Worm (Caenorhabditis elegans) whole organism, mixed stage, embryonic: ENCODE measurements around the gene ttn-1.

Experiments used
- bed-3 ChIP-seq: fragments of 200-800 bp; sonication (Bioruptor generic); optimal IDR thresholded peaks from 3 replicates; lab custom pipeline; 2018; ENCODE audit warnings: mild to moderate bottlenecking, missing genetic modification characterization, moderate library complexity, missing compliant biosample characterization
- blmp-1 ChIP-seq: fragments of 150-350 bp; optimal IDR thresholded peaks from 2 replicates; lab custom pipeline; 2014; ENCODE audit warnings: missing biosample characterization, missing genetic modification characterization
- ceh-39 ChIP-seq: fragments of 150-350 bp; optimal IDR thresholded peaks from 2 replicates; lab custom pipeline; 2014; ENCODE audit warnings: missing biosample characterization, missing genetic modification characterization
- ceh-43 ChIP-seq: fragments of 200-800 bp; sonication (Bioruptor generic); optimal IDR thresholded peaks from 2 replicates; lab custom pipeline; 2018; ENCODE audit warnings: mild to moderate bottlenecking, missing genetic modification characterization, moderate library complexity, missing compliant biosample characterization
- ceh-83 ChIP-seq: fragments of 200-800 bp; sonication (Bioruptor generic); optimal IDR thresholded peaks from 2 replicates; lab custom pipeline; 2018; ENCODE audit warnings: mild to moderate bottlenecking, missing genetic modification characterization, missing compliant biosample characterization
- ces-1 ChIP-seq: fragments of 150-350 bp; optimal IDR thresholded peaks from 2 replicates; lab custom pipeline; 2014; ENCODE audit warnings: missing biosample characterization, missing genetic modification reagents, missing genetic modification characterization
- drap-1 ChIP-seq: fragments of 200-800 bp; sonication (Bioruptor generic); optimal IDR thresholded peaks from 3 replicates; lab custom pipeline; 2018; ENCODE audit warnings: mild to moderate bottlenecking, missing genetic modification characterization, missing compliant biosample characterization
- elt-1 ChIP-seq: sonication (generic microtip); optimal IDR thresholded peaks from 2 replicates; lab custom pipeline; 2017; ENCODE audit warnings: missing genetic modification characterization, mild to moderate bottlenecking, missing compliant biosample characterization, antibody characterized with exemption, moderate library complexity, borderline replicate concordance; ENCODE audit not compliant: insufficient read depth
- elt-3 ChIP-seq: fragments of 150-350 bp; optimal IDR thresholded peaks from 2 replicates; lab custom pipeline; 2014; ENCODE audit warnings: missing biosample characterization, missing genetic modification characterization
- flh-1 ChIP-seq: fragments of 200-800 bp; sonication (Bioruptor generic); optimal IDR thresholded peaks from 2 replicates; lab custom pipeline; 2018; ENCODE audit warnings: mild to moderate bottlenecking, missing genetic modification characterization, moderate library complexity, missing compliant biosample characterization
- ham-2 ChIP-seq: fragments of 200-800 bp; sonication (Bioruptor generic); optimal IDR thresholded peaks from 2 replicates; lab custom pipeline; 2018; ENCODE audit warnings: mild to moderate bottlenecking, missing genetic modification characterization, missing compliant biosample characterization
- hlh-1 ChIP-seq: fragments of 150-350 bp; optimal IDR thresholded peaks from 2 replicates; lab custom pipeline; 2014; ENCODE audit warnings: missing biosample characterization, missing genetic modification reagents, missing genetic modification characterization
- lin-13 ChIP-seq: fragments of 150-350 bp; optimal IDR thresholded peaks from 2 replicates; lab custom pipeline; 2014; ENCODE audit warnings: missing biosample characterization, missing genetic modification characterization
- lin-32 ChIP-seq: fragments of 200-800 bp; sonication (Bioruptor generic); optimal IDR thresholded peaks from 2 replicates; lab custom pipeline; 2018; ENCODE audit warnings: mild to moderate bottlenecking, missing genetic modification characterization, missing compliant biosample characterization
- lsy-2 ChIP-seq: fragments of 150-350 bp; optimal IDR thresholded peaks from 2 replicates; lab custom pipeline; 2014; ENCODE audit warnings: missing biosample characterization, missing genetic modification characterization
- mep-1 ChIP-seq: fragments of 150-350 bp; optimal IDR thresholded peaks from 2 replicates; lab custom pipeline; 2017; ENCODE audit warnings: missing biosample characterization, missing genetic modification reagents, missing genetic modification characterization, inconsistent platforms
- mls-2 ChIP-seq: sonication (generic microtip); optimal IDR thresholded peaks from 2 replicates; lab custom pipeline; 2016; ENCODE audit warnings: mild to moderate bottlenecking, missing genetic modification characterization, moderate library complexity, missing compliant biosample characterization
- nhr-12 ChIP-seq: fragments of 150-350 bp; optimal IDR thresholded peaks from 2 replicates; lab custom pipeline; 2014; ENCODE audit warnings: missing biosample characterization, missing genetic modification characterization
- nhr-2 ChIP-seq: fragments of 150-350 bp; optimal IDR thresholded peaks from 2 replicates; lab custom pipeline; 2014; ENCODE audit warnings: missing biosample characterization, missing genetic modification characterization
- nhr-237 ChIP-seq: fragments of 150-350 bp; optimal IDR thresholded peaks from 2 replicates; lab custom pipeline; 2014; ENCODE audit warnings: missing biosample characterization, missing genetic modification characterization
- nhr-28 ChIP-seq: fragments of 150-350 bp; optimal IDR thresholded peaks from 2 replicates; lab custom pipeline; 2014; ENCODE audit warnings: missing biosample characterization, missing genetic modification characterization
- nhr-76 ChIP-seq: sonication (generic microtip); optimal IDR thresholded peaks from 2 replicates; lab custom pipeline; 2017; ENCODE audit warnings: missing biosample characterization, missing genetic modification characterization
- sem-2 ChIP-seq: fragments of 200-800 bp; sonication (Bioruptor generic); optimal IDR thresholded peaks from 2 replicates; lab custom pipeline; 2018; ENCODE audit warnings: mild to moderate bottlenecking, missing genetic modification characterization, missing compliant biosample characterization
- snpc-4 ChIP-seq: fragments of 150-350 bp; optimal IDR thresholded peaks from 2 replicates; lab custom pipeline; 2014; ENCODE audit warnings: missing biosample characterization, missing genetic modification characterization
- sptf-1 ChIP-seq: sonication (generic microtip); optimal IDR thresholded peaks from 2 replicates; lab custom pipeline; 2017; ENCODE audit warnings: mild to moderate bottlenecking, missing genetic modification characterization, moderate library complexity, missing compliant biosample characterization
- tbx-8 ChIP-seq: fragments of 200-800 bp; sonication (Bioruptor generic); optimal IDR thresholded peaks from 2 replicates; lab custom pipeline; 2018; ENCODE audit warnings: mild to moderate bottlenecking, missing genetic modification characterization, moderate library complexity, missing compliant biosample characterization
- unc-120 ChIP-seq: sonication (generic microtip); optimal IDR thresholded peaks from 2 replicates; lab custom pipeline; 2017; ENCODE audit warnings: missing genetic modification characterization, missing compliant biosample characterization; ENCODE audit not compliant: poor library complexity, severe bottlenecking
- unc-39 ChIP-seq: fragments of 150-350 bp; optimal IDR thresholded peaks from 2 replicates; lab custom pipeline; 2014; ENCODE audit warnings: missing biosample characterization, missing genetic modification characterization
- unc-62 ChIP-seq: fragments of 150-350 bp; optimal IDR thresholded peaks from 2 replicates; lab custom pipeline; 2014; ENCODE audit warnings: missing biosample characterization, missing genetic modification reagents, missing genetic modification characterization
- ztf-11 ChIP-seq: fragments of 150-350 bp; optimal IDR thresholded peaks from 2 replicates; lab custom pipeline; 2014; ENCODE audit warnings: missing biosample characterization, missing genetic modification characterization

ttn-1 gene

DNA sequence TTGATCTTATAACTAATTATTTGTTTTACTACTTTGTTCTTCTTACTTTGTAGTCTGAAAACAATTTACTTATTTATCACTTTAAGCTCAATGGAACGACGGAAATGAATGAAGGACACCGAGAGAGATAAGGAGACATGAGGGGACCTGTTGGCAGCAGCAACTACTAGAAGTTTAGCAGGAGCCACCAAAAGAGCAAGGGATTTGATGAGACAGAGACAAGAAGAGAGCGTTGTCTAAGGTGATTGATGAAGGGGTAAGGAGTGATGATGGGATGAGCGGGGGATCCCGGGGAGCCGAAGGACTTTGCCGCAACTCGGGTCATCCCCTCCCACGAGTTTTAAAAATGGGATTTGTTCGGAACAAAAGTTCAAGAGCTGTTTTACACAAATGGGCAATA lies at the start of gene ttn-1:
Gene ttn-1 (minus strand): TSS at position 60 of the 400 bp plus-strand sequence.
- TF ChIP-seq unc-120 (tag; lab: Kevin White, UChicago) (peak; percentile 87), tbx-8 (GFP tag; lab: Kevin White, UChicago) (no peak), hlh-1 (peak; percentile 28)

DNA sequence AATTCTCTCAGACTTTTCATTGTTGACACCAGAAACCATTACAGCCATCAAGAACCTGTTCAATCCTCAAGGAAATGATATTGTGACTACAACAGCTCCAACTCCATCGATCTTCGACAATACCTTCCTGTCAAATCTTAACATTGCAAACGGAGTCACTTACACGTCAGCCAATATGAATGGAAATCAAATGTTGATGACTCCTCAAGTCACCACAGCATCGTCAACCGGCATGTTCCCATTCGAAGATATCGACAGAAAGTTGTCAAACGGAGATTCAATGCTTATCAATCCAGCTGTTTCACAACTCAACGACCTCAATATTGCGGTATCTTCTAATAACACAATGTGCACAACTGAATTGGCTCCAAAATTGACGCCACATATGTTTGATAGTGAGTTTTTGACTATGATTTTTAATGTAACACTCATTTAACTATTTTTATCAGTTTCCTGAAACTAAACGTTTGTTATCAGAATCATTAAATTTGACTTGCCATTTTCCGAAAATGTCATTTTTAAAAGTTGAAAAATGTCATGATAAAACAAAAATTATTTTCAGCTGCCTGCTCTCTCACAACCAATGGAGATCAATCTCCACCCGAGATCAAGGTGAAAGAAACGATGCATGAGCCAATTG lies 48.6 kb upstream of the ttn-1 start:
- TF ChIP-seq ces-1 (GFP tag; lab: Kevin White, UChicago) (no peak), flh-1 (GFP tag; lab: Kevin White, UChicago) (no peak), unc-120 (tag; lab: Kevin White, UChicago) (no peak), elt-1 (tag; lab: Kevin White, UChicago) (no peak), hlh-1 (no peak), bed-3 (no peak), ceh-83 (GFP tag; lab: Kevin White, UChicago) (no peak), ham-2 (GFP tag; lab: Kevin White, UChicago) (no peak), blmp-1 (tag; lab: Kevin White, UChicago) (no peak), ceh-43 (GFP tag; lab: Kevin White, UChicago) (no peak), nhr-28 (tag; lab: Kevin White, UChicago) (no peak), elt-3 (no peak)

DNA sequence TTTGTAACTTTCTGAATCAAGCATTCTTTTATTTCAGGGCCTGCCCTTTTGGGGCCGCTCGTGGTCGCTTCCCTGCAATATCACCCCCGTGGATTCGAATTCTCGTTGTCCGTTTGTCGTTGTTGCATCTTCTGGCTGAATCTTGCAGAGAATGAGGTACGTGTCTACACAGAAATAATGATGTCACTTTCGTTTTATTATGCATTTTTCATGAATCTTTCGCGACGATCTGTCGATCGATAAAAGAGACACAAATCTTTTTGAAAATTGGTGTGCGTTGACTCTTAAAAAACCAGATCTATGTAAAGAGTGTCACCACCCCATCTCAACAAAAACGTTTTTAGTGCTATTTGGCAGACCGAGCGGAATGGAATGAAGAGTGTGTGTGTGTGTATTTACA lies 46.7 kb upstream of the ttn-1 start:
- TF ChIP-seq nhr-12 (tag; lab: Kevin White, UChicago) (no peak), nhr-28 (tag; lab: Kevin White, UChicago) (no peak), lin-13 (tag; lab: Kevin White, UChicago) (no peak), elt-3 (no peak), nhr-237 (tag; lab: Kevin White, UChicago) (no peak), mls-2 (no peak), snpc-4 (tag; lab: Kevin White, UChicago) (no peak), ceh-43 (GFP tag; lab: Kevin White, UChicago) (no peak), mep-1 (no peak), flh-1 (GFP tag; lab: Kevin White, UChicago) (no peak), nhr-76 (tag; lab: Kevin White, UChicago) (no peak), unc-39 (tag; lab: Kevin White, UChicago) (no peak), drap-1 (GFP tag; lab: Kevin White, UChicago) (no peak), unc-120 (tag; lab: Kevin White, UChicago) (no peak)
- TF ChIP-seq, all 35 proteins: peak for 0

DNA sequence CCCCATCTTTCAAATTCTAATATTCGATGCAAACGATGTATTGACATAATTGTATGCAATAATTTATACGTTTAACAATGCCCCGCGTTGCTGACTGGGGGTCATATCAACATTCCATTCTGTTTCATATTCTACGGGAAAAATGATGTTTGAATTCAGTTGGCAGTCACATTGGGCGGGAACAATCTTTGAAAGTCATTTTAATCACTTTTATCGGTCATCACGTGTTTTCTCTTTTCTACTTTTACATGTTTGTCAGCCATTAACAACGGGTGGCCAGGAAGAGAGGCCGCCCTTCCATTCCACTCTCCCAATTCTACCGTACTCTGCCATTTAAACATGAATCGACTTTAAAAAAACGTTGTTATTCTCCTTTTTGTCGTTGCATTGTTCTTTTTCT lies 46.3 kb upstream of the ttn-1 start:
- TF ChIP-seq ceh-39 (tag; lab: Kevin White, UChicago) = no peak
- TF ChIP-seq sptf-1 (tag; lab: Kevin White, UChicago) = no peak
- TF ChIP-seq bed-3 = no peak
- TF ChIP-seq sem-2 = no peak
- no peak for TF ChIP-seq blmp-1 (tag; lab: Kevin White, UChicago)
- TF ChIP-seq drap-1 (GFP tag; lab: Kevin White, UChicago) = no peak
- no peak for TF ChIP-seq unc-39 (tag; lab: Kevin White, UChicago)
- no peak for TF ChIP-seq nhr-2 (tag; lab: Kevin White, UChicago)
- TF ChIP-seq unc-62 (GFP tag; lab: Kevin White, UChicago) = no peak
- TF ChIP-seq ztf-11 = no peak
- no peak for TF ChIP-seq lsy-2
- no peak for TF ChIP-seq lin-32

DNA sequence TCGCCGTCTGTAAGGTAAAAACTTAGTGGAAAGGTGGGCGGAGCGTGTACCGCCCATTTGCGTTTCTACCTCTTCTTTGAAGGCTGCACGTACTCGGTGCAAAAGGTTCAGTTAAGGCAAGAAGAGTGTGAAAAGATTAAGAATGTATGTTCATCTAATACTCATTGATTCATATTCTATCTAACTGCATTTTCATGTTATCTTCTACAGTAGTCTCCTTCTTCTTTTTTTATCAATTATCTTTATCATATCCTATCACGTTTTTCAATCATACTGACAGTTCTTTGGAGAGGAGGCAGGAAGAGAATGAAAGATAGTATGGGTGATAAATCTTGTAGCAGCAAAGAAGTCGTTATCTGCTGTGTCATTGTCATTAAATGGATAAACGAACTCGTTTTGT lies 45.0 kb upstream of the ttn-1 start:
- TF ChIP-seq elt-1 (tag; lab: Kevin White, UChicago) = peak; percentile 83
- no peak for TF ChIP-seq ceh-39 (tag; lab: Kevin White, UChicago)
- peak; percentile 35 for TF ChIP-seq unc-62 (GFP tag; lab: Kevin White, UChicago)
- peak; percentile 79 for TF ChIP-seq elt-3
- peak; percentile 10 for TF ChIP-seq ham-2 (GFP tag; lab: Kevin White, UChicago)
- TF ChIP-seq ceh-83 (GFP tag; lab: Kevin White, UChicago) = no peak
